Worm (Caenorhabditis elegans): ENCODE data around the gene str-46.

- no peak for TF ChIP-seq aly-2 (tag; optimal IDR thresholded peaks at IDR 0.05)
- no peak for TF ChIP-seq nhr-11 (tag; optimal IDR thresholded peaks at IDR 0.05)
- TF ChIP-seq sem-4 (tag; optimal IDR thresholded peaks at IDR 0.05), result no peak
- no peak for TF ChIP-seq ama-1 (optimal IDR thresholded peaks at IDR 0.05)
- TF ChIP-seq elt-3 (tag; optimal IDR thresholded peaks at IDR 0.05), result no peak
Observed at ce11 chrV:2899867-2900266, at the start of gene str-46.

Data from whole organism, L2 larva.